Worm (Caenorhabditis elegans): ENCODE data around the gene str-35.

The str-35 gene

DNA sequence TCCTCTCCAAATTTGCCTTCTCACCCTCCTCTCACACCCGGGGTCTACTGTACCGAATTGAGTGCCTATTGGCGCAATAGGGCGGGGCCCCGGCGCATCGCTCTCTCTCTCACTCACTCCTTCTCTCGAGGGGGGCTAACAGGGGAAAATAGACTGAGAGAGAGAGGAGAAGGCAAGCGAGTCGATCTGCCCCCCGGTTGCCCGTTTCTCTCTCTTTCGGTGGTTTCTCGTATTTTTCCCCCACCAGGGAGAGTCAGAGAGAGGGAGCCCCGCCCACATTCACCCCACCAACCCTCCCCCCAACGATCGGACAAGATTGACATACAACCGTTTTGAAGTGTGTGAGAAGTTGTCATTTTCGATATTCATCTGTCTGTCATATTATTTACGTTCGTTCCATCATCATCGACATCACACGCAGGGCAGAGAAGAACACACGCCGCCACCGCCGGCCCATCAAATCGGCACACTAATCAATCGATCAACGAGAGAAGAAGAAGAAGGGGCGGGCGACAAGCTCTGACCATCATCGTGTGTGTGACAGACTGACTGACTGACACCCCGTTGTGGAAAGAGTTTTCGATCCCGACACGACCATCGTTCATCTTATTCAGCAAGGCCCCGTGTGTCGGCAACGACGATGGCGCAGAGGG is 24.6 kb downstream of the str-35 start (continued):
- TF ChIP-seq Y56A3A.18 (GFP tag; IDR thresholded peaks at IDR 0.05) (0 out of 2 replicates have a peak, but pooled peaks have one; percentile 12), repo-1 (tag; optimal IDR thresholded peaks at IDR 0.05) (no peak), hsf-1 (GFP tag; IDR thresholded peaks at IDR 0.05) (no peak), attf-3 (GFP tag; conservative IDR thresholded peaks at IDR 0.05) (no peak), zfh-2 (GFP tag; conservative IDR thresholded peaks at IDR 0.05) (peak; percentile 78), unc-130 (GFP tag; optimal IDR thresholded peaks at IDR 0.05) (no peak)

DNA sequence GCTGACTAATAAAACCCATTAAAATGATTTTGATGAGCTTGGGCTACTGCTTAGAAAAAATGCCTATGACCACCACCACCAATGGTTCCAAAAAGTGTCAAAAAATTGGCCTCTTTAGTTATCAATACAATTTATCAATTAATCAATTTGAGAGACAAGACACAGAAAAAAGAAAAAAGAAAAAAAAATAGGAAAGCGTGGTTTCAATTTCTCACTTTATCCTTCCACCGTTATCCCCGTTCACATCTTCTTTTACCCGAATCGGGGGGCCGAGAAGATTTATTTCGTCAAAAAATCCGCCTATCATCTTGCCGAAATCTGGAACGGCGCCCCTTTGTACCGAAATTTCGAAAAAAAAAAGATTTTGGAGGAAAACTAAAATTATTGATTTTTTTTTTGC is 26.1 kb downstream of the str-35 start:
- TF ChIP-seq K11D2.4 (GFP tag; IDR thresholded peaks at IDR 0.05), result no peak
- TF ChIP-seq ccch-3 (GFP tag; optimal IDR thresholded peaks at IDR 0.05), result no peak
- no peak for TF ChIP-seq lsy-27 (tag; optimal IDR thresholded peaks at IDR 0.05; ENCODE audit: borderline replicate concordance, insufficient read depth)
- TF ChIP-seq nfya-1 (tag; optimal IDR thresholded peaks at IDR 0.05; ENCODE audit: borderline replicate concordance, insufficient read depth), result no peak
- TF ChIP-seq nfyb-1 (GFP tag; IDR thresholded peaks at IDR 0.05), result no peak
- no peak for TF ChIP-seq ztf-6 (GFP tag; IDR thresholded peaks at IDR 0.05)
- TF ChIP-seq F37B4.10 (GFP tag; IDR thresholded peaks at IDR 0.05), result no peak

DNA sequence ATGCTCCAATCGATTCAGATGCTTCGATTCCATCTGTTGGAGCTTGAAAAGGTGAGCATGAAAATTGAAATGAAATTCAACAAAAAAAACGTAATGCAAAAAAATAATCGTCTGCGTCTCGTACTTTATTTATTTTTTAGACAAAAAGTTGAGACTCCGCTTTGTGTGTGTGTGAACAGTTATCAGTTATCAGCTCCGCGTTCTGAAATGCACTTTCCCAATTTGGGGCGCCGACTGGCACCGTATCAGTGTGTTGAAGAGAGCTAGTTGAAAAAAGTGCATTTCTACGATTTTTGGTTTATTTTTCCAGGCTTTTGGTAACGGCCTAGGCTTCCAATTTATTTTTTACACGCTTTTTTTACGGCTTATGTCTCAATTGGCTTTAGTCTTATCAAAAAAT is 27.3 kb downstream of the str-35 start:
- TF ChIP-seq dpff-1 (tag; optimal IDR thresholded peaks at IDR 0.05) (no peak), dox-1 (GFP tag; IDR thresholded peaks at IDR 0.05) (peak; percentile 32; the same call in 1 of the 2 replicates), nhr-80 (tag; optimal IDR thresholded peaks at IDR 0.05) (peak; percentile 68), cebp-1 (GFP tag; IDR thresholded peaks at IDR 0.05) (no peak), cebp-1 (tag; optimal IDR thresholded peaks at IDR 0.05) (peak; percentile 1)

DNA sequence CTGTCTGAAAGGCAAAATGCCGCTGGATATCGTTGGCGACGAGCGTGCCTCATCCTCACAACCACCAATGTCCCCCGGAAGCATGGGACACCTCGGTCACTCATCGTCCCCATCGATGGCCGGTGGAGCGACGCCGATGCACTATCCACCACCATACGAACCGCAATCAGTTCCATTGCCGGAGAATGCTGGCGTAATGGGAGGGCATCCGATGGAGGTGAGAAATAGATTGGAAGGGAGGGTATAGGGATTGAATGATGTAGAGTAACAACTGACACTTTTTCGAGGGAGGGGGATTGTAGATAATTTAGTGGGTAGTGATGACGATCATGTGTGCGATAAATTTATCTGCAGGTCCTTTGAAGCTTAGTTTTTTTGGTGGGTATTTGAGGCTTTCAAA is 28.0 kb downstream of the str-35 start:
- TF ChIP-seq zfh-2 (GFP tag; conservative IDR thresholded peaks at IDR 0.05), result peak; percentile 60
- TF ChIP-seq repo-1 (tag; optimal IDR thresholded peaks at IDR 0.05), result no peak

DNA sequence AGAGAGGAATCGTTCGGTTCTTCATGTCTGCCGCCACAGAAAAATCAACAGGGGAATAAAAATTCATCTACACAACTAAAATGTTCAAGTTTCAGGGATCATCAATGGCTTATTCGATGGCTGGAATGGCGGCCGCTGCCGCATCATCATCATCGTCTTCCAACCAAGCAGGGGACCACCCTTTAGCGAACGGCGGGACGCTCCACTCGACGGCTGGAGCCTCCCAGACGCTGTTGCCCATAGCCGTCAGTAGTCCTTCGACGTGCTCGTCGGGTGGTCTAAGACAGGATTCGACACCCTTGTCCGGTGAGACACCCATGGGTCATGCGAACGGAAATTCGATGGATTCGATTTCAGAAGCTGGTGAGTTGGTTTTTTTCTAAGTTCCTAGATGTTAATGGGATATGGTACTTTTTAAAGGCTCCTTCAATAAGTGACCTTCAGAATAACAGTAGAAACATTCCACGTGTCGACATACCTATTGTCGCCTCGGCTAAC is 29.3 kb downstream of the str-35 start:
- TF ChIP-seq ztf-18 (tag; optimal IDR thresholded peaks at IDR 0.05) (no peak), C17E4.6 (GFP tag; IDR thresholded peaks at IDR 0.05) (no peak), lin-54 (GFP tag; optimal IDR thresholded peaks at IDR 0.05) (no peak), zfh-2 (GFP tag; conservative IDR thresholded peaks at IDR 0.05) (peak; percentile 56; the same call in 1 of the 2 replicates)

DNA sequence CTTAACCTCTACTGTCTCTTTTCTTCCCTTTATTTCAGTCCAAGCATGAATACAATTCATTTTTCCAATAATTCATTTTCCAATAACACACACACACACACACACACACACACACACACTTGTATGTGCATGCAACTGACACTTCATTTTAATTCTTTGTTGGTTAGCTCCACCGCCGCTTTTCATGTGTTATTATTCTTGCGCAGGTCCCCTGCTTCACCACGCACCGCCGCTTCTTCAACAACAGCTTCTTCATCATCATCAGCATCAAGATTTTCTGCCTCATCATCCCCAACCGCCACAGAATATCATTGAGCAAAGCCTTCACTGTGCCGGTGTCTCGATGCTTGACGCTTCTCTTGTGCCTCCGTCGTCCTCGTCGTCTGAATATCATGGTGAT is 29.8 kb downstream of the str-35 start:
- TF ChIP-seq nfyb-1 (GFP tag; IDR thresholded peaks at IDR 0.05) (0 out of 2 replicates have a peak, but pooled peaks have one; percentile 38), ceh-79 (tag; optimal IDR thresholded peaks at IDR 0.05) (no peak), pbrm-1 (GFP tag; IDR thresholded peaks at IDR 0.05) (0 out of 2 replicates have a peak, but pooled peaks have one; percentile 29)

DNA sequence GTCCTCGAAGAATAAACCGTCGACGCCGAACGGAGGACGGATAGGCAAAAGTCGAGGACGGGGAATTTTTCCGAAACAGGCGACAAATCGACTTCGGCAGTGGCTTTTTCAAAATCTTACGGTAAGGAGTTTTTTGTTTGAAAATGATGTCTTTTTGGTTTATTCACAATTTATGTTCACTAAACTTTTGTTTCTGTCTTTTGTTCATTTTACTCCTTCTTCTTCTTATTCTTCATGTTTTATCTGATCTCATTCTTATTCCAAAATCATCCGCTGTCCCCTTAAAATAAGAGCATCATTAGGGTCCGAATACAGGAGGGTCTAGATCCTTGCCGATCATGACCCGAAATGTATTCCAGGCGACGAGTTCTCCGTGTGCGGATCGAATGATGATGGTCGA is 30.4 kb downstream of the str-35 start:
- TF ChIP-seq ztf-3 (GFP tag; optimal IDR thresholded peaks at IDR 0.05), result no peak
- TF ChIP-seq sea-2 (GFP tag; IDR thresholded peaks at IDR 0.05), result no peak
- no peak for TF ChIP-seq cebp-2 (GFP tag; IDR thresholded peaks at IDR 0.05)
- no peak for TF ChIP-seq madf-8 (GFP tag; conservative IDR thresholded peaks at IDR 0.05)
- no peak for TF ChIP-seq nhr-27 (tag; optimal IDR thresholded peaks at IDR 0.05)
- no peak for TF ChIP-seq hlh-26 (GFP tag; conservative IDR thresholded peaks at IDR 0.05)
- no peak for TF ChIP-seq nhr-80 (tag; optimal IDR thresholded peaks at IDR 0.05)
- no peak for TF ChIP-seq lin-40 (tag; optimal IDR thresholded peaks at IDR 0.05)
- TF ChIP-seq K11D2.4 (GFP tag; IDR thresholded peaks at IDR 0.05), result no peak
- no peak for TF ChIP-seq snpc-4 (GFP tag; optimal IDR thresholded peaks at IDR 0.05)
- TF ChIP-seq snpc-4 (tag; optimal IDR thresholded peaks at IDR 0.05), result no peak
- no peak for TF ChIP-seq sptf-2 (GFP tag; optimal IDR thresholded peaks at IDR 0.05)
- no peak for TF ChIP-seq T26A5.8 (tag; optimal IDR thresholded peaks at IDR 0.05)
- no peak for TF ChIP-seq dpl-1 (GFP tag; optimal IDR thresholded peaks at IDR 0.05)
- TF ChIP-seq lin-35 (GFP tag; optimal IDR thresholded peaks at IDR 0.05), result no peak
- TF ChIP-seq mcd-1 (GFP tag; IDR thresholded peaks at IDR 0.05), result no peak

All from whole organism, young adult.